Worm (Caenorhabditis elegans): Measurements from ENCODE around the gene sos-1.

DNA sequence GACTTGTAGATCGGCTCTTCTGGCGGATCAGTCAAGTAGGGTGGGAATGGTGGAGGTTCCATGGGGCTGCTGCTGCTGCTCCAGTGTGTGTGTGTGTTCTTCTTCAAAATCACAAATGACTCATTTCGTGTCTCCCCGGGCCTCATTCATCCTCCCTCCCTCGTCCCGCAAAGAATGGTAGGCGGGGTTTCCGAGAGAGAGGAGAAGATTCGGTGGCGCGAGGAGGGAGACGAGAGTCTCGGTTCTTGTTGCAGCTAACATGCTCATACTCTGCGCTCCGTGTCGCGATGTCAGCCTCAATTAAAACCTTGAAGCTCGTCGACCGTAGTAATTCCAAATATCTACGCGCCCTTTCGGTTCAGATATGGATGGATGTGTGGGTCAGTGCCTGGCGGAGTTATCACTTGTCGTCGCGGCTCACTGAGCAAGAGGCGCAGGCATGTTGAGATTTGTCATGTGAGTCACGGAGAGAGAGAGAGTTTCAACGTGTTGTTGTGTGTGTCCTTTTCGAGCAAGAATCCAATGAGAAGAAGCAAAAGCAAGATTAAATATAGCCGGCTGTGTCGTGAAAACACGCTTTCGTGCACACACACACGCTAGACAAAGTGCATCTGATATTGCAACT, 22.2 kb downstream of the sos-1 start:
- TF ChIP-seq nhr-11 (tag; optimal IDR thresholded peaks at IDR 0.05) (no peak), T20F7.1 (GFP tag; optimal IDR thresholded peaks at IDR 0.05) (no peak), fos-1 (tag; optimal IDR thresholded peaks at IDR 0.05) (no peak), lin-13 (GFP tag; optimal IDR thresholded peaks at IDR 0.05) (no peak)

All from whole organism, L4 larva.